Fruit fly (Drosophila melanogaster): ENCODE data around the gene tal-3A.
A peak's percentile ranks its signal among the peaks of the same experiment; 100 is the strongest.

tal-3A gene

DNA sequence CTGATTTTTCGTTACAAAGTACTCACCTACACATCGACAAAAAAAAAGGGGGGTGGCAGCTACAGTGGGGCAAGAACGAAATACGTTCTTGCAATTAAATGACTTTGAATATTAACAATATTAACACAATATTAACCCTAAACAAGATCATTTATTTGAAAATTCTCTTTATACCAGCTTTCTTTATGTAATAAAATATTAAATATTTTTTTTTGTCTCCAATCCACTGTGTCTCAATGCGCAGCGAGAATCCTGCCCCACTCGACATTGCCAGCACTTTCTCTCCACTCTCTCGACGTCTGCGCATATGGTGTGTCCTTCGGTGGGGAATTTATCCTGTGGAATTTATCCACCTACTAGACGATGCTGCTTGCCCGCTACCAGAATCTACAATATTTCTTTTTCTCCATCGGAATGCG is 12.5 kb upstream of the tal-3A start (continued):
- TF ChIP-seq CG12744 (GFP tag; optimal IDR thresholded peaks at IDR 0.05) = peak; percentile 40
- TF ChIP-seq pum (GFP tag; optimal IDR thresholded peaks at IDR 0.05) = peak; percentile 50
- peak; percentile 75 for TF ChIP-seq Six4 (GFP tag; optimal IDR thresholded peaks at IDR 0.05)
- peak; percentile 98 for TF ChIP-seq Fer1 (GFP tag; optimal IDR thresholded peaks at IDR 0.05)
- TF ChIP-seq psq (GFP tag; optimal IDR thresholded peaks at IDR 0.05) = peak; percentile 43
- peak; percentile 91 for TF ChIP-seq Fer3 (tag; optimal IDR thresholded peaks at IDR 0.05)
- TF ChIP-seq klu (GFP tag; IDR thresholded peaks at IDR 0.05) = peak; percentile 75
- no peak for TF ChIP-seq cad (GFP tag; optimal IDR thresholded peaks at IDR 0.05)
- peak; percentile 92 for TF ChIP-seq H15 (GFP tag; IDR thresholded peaks at IDR 0.05)
- TF ChIP-seq CG18619 (GFP tag; optimal IDR thresholded peaks at IDR 0.05) = peak; percentile 88
- TF ChIP-seq jumu (GFP tag; optimal IDR thresholded peaks at IDR 0.05) = peak; percentile 71
- TF ChIP-seq CG33213 (GFP tag; optimal IDR thresholded peaks at IDR 0.05) = peak; percentile 35
- TF ChIP-seq Ets97D (GFP tag; optimal IDR thresholded peaks at IDR 0.05) = peak; percentile 4
- peak; percentile 54 for TF ChIP-seq Nf-YC (tag; optimal IDR thresholded peaks at IDR 0.05)
- peak; percentile 72 for TF ChIP-seq grau (tag; optimal IDR thresholded peaks at IDR 0.05)
- no peak for TF ChIP-seq CG15479 (GFP tag; optimal IDR thresholded peaks at IDR 0.05)
- TF ChIP-seq pnt (GFP tag; optimal IDR thresholded peaks at IDR 0.05) = peak; percentile 25
- peak; percentile 99 for TF ChIP-seq nerfin-1 (tag; optimal IDR thresholded peaks at IDR 0.05)
- no peak for TF ChIP-seq ERR (GFP tag; optimal IDR thresholded peaks at IDR 0.05)
- TF ChIP-seq Pdp1 (GFP tag; optimal IDR thresholded peaks at IDR 0.05) = peak; percentile 61 to 69
- no peak; the same call in 1 of the 2 replicates for TF ChIP-seq nerfin-2 (GFP tag; IDR thresholded peaks at IDR 0.05; ENCODE audit: partially characterized antibody)
- TF ChIP-seq Bdp1 (GFP tag; optimal IDR thresholded peaks at IDR 0.05) = peak; percentile 34
- peak; percentile 95 for TF ChIP-seq CG13894 (tag; optimal IDR thresholded peaks at IDR 0.05)
- TF ChIP-seq CG18764 (GFP tag; optimal IDR thresholded peaks at IDR 0.05) = peak; percentile 73
- peak; percentile 74 for TF ChIP-seq NFAT (GFP tag; IDR thresholded peaks at IDR 0.05)
- peak; percentile 87 for TF ChIP-seq phol (tag; optimal IDR thresholded peaks at IDR 0.05)
- TF ChIP-seq shn (GFP tag; optimal IDR thresholded peaks at IDR 0.05) = no peak
- peak; percentile 92 for TF ChIP-seq CG14441 (GFP tag; IDR thresholded peaks at IDR 0.05)
- peak; percentile 93 for TF ChIP-seq CG32767 (GFP tag; IDR thresholded peaks at IDR 0.05)
- TF ChIP-seq abd-A (tag; optimal IDR thresholded peaks at IDR 0.05) = no peak
- TF ChIP-seq org-1 (GFP tag; optimal IDR thresholded peaks at IDR 0.05) = peak; percentile 87
- peak; percentile 78 for TF ChIP-seq CG5245 (GFP tag; optimal IDR thresholded peaks at IDR 0.05)
- TF ChIP-seq stc (GFP tag; IDR thresholded peaks at IDR 0.05) = peak; percentile 92
- TF ChIP-seq gt (GFP tag; IDR thresholded peaks at IDR 0.05) = peak; percentile 77; the same call in 1 of the 2 replicates
- TF ChIP-seq ara (GFP tag; IDR thresholded peaks at IDR 0.05) = peak; percentile 89
- TF ChIP-seq cg (GFP tag; optimal IDR thresholded peaks at IDR 0.05) = peak; percentile 48
- TF ChIP-seq PHDP (tag; optimal IDR thresholded peaks at IDR 0.05) = peak; percentile 93
- TF ChIP-seq vvl (GFP tag; IDR thresholded peaks at IDR 0.05) = peak; percentile 96
- TF ChIP-seq CG9727 (GFP tag; optimal IDR thresholded peaks at IDR 0.05) = peak; percentile 93
- no peak for TF ChIP-seq crc (GFP tag; optimal IDR thresholded peaks at IDR 0.05)
- peak; percentile 73; the same call in 2 of the 3 replicates for TF ChIP-seq CG11560 (tag; IDR thresholded peaks at IDR 0.05)
- peak; percentile 62 for TF ChIP-seq Gsc (GFP tag; IDR thresholded peaks at IDR 0.05)
- TF ChIP-seq tx (GFP tag; optimal IDR thresholded peaks at IDR 0.05) = peak; percentile 41
- TF ChIP-seq pfk (GFP tag; optimal IDR thresholded peaks at IDR 0.05) = peak; percentile 50
- peak; percentile 83 for TF ChIP-seq sens-2 (GFP tag; IDR thresholded peaks at IDR 0.05)
- TF ChIP-seq HLH4C (GFP tag; IDR thresholded peaks at IDR 0.05; ENCODE audit: partially characterized antibody) = 0 out of 3 replicates have a peak, but pooled peaks have one; percentile 12
- TF ChIP-seq bcd (GFP tag; optimal IDR thresholded peaks at IDR 0.05) = peak; percentile 87
- peak; percentile 56 for TF ChIP-seq fd64A (GFP tag; optimal IDR thresholded peaks at IDR 0.05)
- no peak; the same call in 1 of the 2 replicates for TF ChIP-seq bbx (GFP tag; IDR thresholded peaks at IDR 0.05; ENCODE audit: partially characterized antibody)
- no peak for TF ChIP-seq CG1832 (GFP tag; optimal IDR thresholded peaks at IDR 0.05)
- no peak for TF ChIP-seq Lpt (GFP tag; optimal IDR thresholded peaks at IDR 0.05)

Data from whole organism, embryonic.